Worm (Caenorhabditis elegans): ENCODE measurements around the gene asm-1.
A peak's percentile ranks its signal among the peaks of the same experiment; 100 is the strongest.

Gene asm-1

ce11 chrII:6889580-6889922, 20.3 kb upstream of the asm-1 start:
- TF ChIP-seq nhr-28 (tag; optimal IDR thresholded peaks at IDR 0.05) (no peak), ztf-11 (tag; optimal IDR thresholded peaks at IDR 0.05) (no peak), lin-32 (GFP tag; optimal IDR thresholded peaks at IDR 0.05) (no peak), zip-8 (tag; optimal IDR thresholded peaks at IDR 0.05) (no peak), pha-4 (tag; optimal IDR thresholded peaks at IDR 0.05) (no peak), unc-62 (GFP tag; optimal IDR thresholded peaks at IDR 0.05) (no peak), blmp-1 (tag; optimal IDR thresholded peaks at IDR 0.05) (no peak)

ce11 chrII:6890095-6890494, 19.8 kb upstream of the asm-1 start, which contains the start of gene acer-1:
TSS of gene acer-1 (minus strand) at chrII:6890400.
- TF ChIP-seq nhr-237 (tag; optimal IDR thresholded peaks at IDR 0.05): no peak

- TF ChIP-seq unc-62 (GFP tag; optimal IDR thresholded peaks at IDR 0.05): no peak
- no peak for TF ChIP-seq blmp-1 (tag; optimal IDR thresholded peaks at IDR 0.05)
- TF ChIP-seq ceh-43 (GFP tag; optimal IDR thresholded peaks at IDR 0.05): no peak
- TF ChIP-seq pha-4 (tag; optimal IDR thresholded peaks at IDR 0.05): no peak
- no peak for TF ChIP-seq sem-2 (GFP tag; optimal IDR thresholded peaks at IDR 0.05)
- TF ChIP-seq bed-3 (GFP tag; optimal IDR thresholded peaks at IDR 0.05): no peak
- no peak for TF ChIP-seq lin-32 (GFP tag; optimal IDR thresholded peaks at IDR 0.05)
- TF ChIP-seq elt-3 (tag; optimal IDR thresholded peaks at IDR 0.05): no peak
- no peak for TF ChIP-seq lsy-2 (tag; optimal IDR thresholded peaks at IDR 0.05)
- TF ChIP-seq mep-1 (tag; optimal IDR thresholded peaks at IDR 0.05): no peak
- no peak for TF ChIP-seq elt-1 (tag; optimal IDR thresholded peaks at IDR 0.05; ENCODE audit: borderline replicate concordance, insufficient read depth)
- no peak for TF ChIP-seq ham-2 (GFP tag; optimal IDR thresholded peaks at IDR 0.05)
- no peak for TF ChIP-seq nhr-76 (tag; optimal IDR thresholded peaks at IDR 0.05)
- TF ChIP-seq drap-1 (GFP tag; optimal IDR thresholded peaks at IDR 0.05): no peak
- TF ChIP-seq ztf-11 (tag; optimal IDR thresholded peaks at IDR 0.05): no peak
- TF ChIP-seq zip-8 (tag; optimal IDR thresholded peaks at IDR 0.05): no peak
- no peak for TF ChIP-seq lin-13 (tag; optimal IDR thresholded peaks at IDR 0.05)
- no peak for TF ChIP-seq unc-120 (tag; optimal IDR thresholded peaks at IDR 0.05; ENCODE audit: poor library complexity, severe bottlenecking)
- TF ChIP-seq nhr-28 (tag; optimal IDR thresholded peaks at IDR 0.05): no peak
- no peak for TF ChIP-seq unc-39 (tag; optimal IDR thresholded peaks at IDR 0.05)
These were observed 18.7 kb upstream of the asm-1 start for ce11 chrII:6891176-6891575.

- TF ChIP-seq lsy-2 (tag; optimal IDR thresholded peaks at IDR 0.05): no peak
- TF ChIP-seq nhr-12 (tag; optimal IDR thresholded peaks at IDR 0.05): no peak
- TF ChIP-seq hlh-1 (tag; optimal IDR thresholded peaks at IDR 0.05): peak; percentile 83
These were observed 18.0 kb upstream of the asm-1 start for ce11 chrII:6891838-6892237.

ce11 chrII:6893589-6894245, 16.2 kb upstream of the asm-1 start, which contains the start of gene adal-1:
TSS of gene adal-1 (minus strand) at chrII:6893639.
- TF ChIP-seq mls-2 (tag; optimal IDR thresholded peaks at IDR 0.05): no peak
- TF ChIP-seq lsy-2 (tag; optimal IDR thresholded peaks at IDR 0.05): peak; percentile 61

ce11 chrII:6897507-6897906, 12.4 kb upstream of the asm-1 start, which contains the start of gene C44B7.11:
TSS of gene C44B7.11 (minus strand) at chrII:6897540.
- TF ChIP-seq M03D4.4 (tag; optimal IDR thresholded peaks at IDR 0.05) (no peak), mep-1 (tag; optimal IDR thresholded peaks at IDR 0.05) (no peak), sptf-1 (tag; optimal IDR thresholded peaks at IDR 0.05) (no peak), cnd-1 (tag; optimal IDR thresholded peaks at IDR 0.05) (no peak), flh-1 (GFP tag; optimal IDR thresholded peaks at IDR 0.05) (no peak), unc-62 (GFP tag; optimal IDR thresholded peaks at IDR 0.05) (no peak), nhr-237 (tag; optimal IDR thresholded peaks at IDR 0.05) (no peak), nhr-76 (tag; optimal IDR thresholded peaks at IDR 0.05) (no peak), ces-1 (GFP tag; optimal IDR thresholded peaks at IDR 0.05) (no peak), blmp-1 (tag; optimal IDR thresholded peaks at IDR 0.05) (no peak), sem-2 (GFP tag; optimal IDR thresholded peaks at IDR 0.05) (no peak), ceh-43 (GFP tag; optimal IDR thresholded peaks at IDR 0.05) (no peak), ceh-83 (GFP tag; optimal IDR thresholded peaks at IDR 0.05) (no peak), drap-1 (GFP tag; optimal IDR thresholded peaks at IDR 0.05) (no peak), zip-8 (tag; optimal IDR thresholded peaks at IDR 0.05) (no peak)

Data from whole organism, mixed stage, embryonic.